Worm (Caenorhabditis elegans): ENCODE data around the gene smex-2.

DNA sequence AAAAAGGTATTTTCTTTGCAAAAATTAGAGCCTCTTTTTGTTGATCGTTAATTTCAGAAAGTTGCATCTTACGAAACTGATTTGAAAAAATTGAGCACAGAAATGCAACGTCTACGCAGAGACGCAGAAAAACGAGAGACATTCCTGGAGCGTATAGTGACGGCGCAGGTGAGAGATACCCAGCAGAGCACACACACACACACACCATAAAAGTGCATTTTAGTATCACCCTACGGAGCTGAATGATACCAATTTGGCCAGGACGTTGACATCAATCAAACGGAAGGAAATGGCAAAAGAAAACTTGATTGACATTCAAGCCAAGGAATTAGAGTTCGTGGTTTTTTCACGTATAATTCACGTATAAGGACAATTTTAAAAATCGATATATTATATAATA lies 24.7 kb downstream of the smex-2 start:
- TF ChIP-seq W03F9.2 (tag; optimal IDR thresholded peaks at IDR 0.05): no peak
- no peak for TF ChIP-seq him-1 (tag; optimal IDR thresholded peaks at IDR 0.05)
